Worm (Caenorhabditis elegans) whole organism, late embryonic: ENCODE data around the gene T19B10.12.
"Not testable (repeated sequence)": the region's sequence is repeated elsewhere in the genome, so short reads cannot be mapped to it uniquely, and the experiment has no call there.

Experiments used
- K09A11.1 ChIP-seq: sonication (generic microtip); optimal IDR thresholded peaks from 2 replicates; lab custom pipeline; 2017; ENCODE audit warnings: antibody characterized with exemption, mild to moderate bottlenecking, missing genetic modification characterization, missing compliant biosample characterization; ENCODE audit not compliant: insufficient read depth
- T23F11.4 ChIP-seq: fragments of 200-800 bp; sonication (Bioruptor generic); optimal IDR thresholded peaks from 2 replicates; lab custom pipeline; 2018; ENCODE audit warnings: mild to moderate bottlenecking, missing genetic modification characterization, missing compliant biosample characterization
- ahr-1 ChIP-seq: sonication (generic microtip); optimal IDR thresholded peaks from 2 replicates; lab custom pipeline; 2016; ENCODE audit warnings: missing genetic modification characterization, missing compliant biosample characterization
- ama-1 ChIP-seq: fragments of 150-350 bp; optimal IDR thresholded peaks from 2 replicates; lab custom pipeline; 2014
- ceh-14 ChIP-seq: sonication (generic microtip); optimal IDR thresholded peaks from 2 replicates; lab custom pipeline; 2016; ENCODE audit warnings: missing genotype, missing genetic modification characterization, missing compliant biosample characterization
- ceh-18 ChIP-seq: sonication (generic microtip); optimal IDR thresholded peaks from 2 replicates; lab custom pipeline; 2016; ENCODE audit warnings: missing genetic modification characterization, missing compliant biosample characterization
- ceh-19 ChIP-seq: fragments of 200-800 bp; sonication (Bioruptor generic); optimal IDR thresholded peaks from 2 replicates; lab custom pipeline; 2018; ENCODE audit warnings: mild to moderate bottlenecking, missing genetic modification characterization, missing compliant biosample characterization
- ceh-22 ChIP-seq: sonication (generic microtip); optimal IDR thresholded peaks from 2 replicates; lab custom pipeline; 2017; ENCODE audit warnings: missing biosample characterization, missing genetic modification characterization
- ceh-24 ChIP-seq: sonication (generic microtip); optimal IDR thresholded peaks from 2 replicates; lab custom pipeline; 2016; ENCODE audit warnings: mild to moderate bottlenecking, missing genetic modification characterization, missing compliant biosample characterization
- ceh-31 ChIP-seq: sonication (generic microtip); optimal IDR thresholded peaks from 2 replicates; lab custom pipeline; 2016; ENCODE audit warnings: missing genetic modification characterization, missing compliant biosample characterization
- ceh-48 ChIP-seq: sonication (generic microtip); optimal IDR thresholded peaks from 2 replicates; lab custom pipeline; 2016; ENCODE audit warnings: missing genetic modification characterization, inconsistent platforms, missing compliant biosample characterization
- che-1 ChIP-seq: sonication (generic microtip); optimal IDR thresholded peaks from 2 replicates; lab custom pipeline; 2016; ENCODE audit warnings: mild to moderate bottlenecking, missing genetic modification characterization, missing compliant biosample characterization
- dmd-4 ChIP-seq: sonication (generic microtip); optimal IDR thresholded peaks from 2 replicates; lab custom pipeline; 2016; ENCODE audit warnings: borderline replicate concordance, missing genetic modification characterization, missing compliant biosample characterization
- elt-4 ChIP-seq: sonication (generic microtip); optimal IDR thresholded peaks from 2 replicates; lab custom pipeline; 2016; ENCODE audit warnings: missing genetic modification characterization, missing compliant biosample characterization
- eyg-1 ChIP-seq: sonication (generic microtip); optimal IDR thresholded peaks from 2 replicates; lab custom pipeline; 2016; ENCODE audit warnings: missing genotype, missing genetic modification characterization, missing compliant biosample characterization
- fkh-6 ChIP-seq: sonication (generic microtip); optimal IDR thresholded peaks from 2 replicates; lab custom pipeline; 2016; ENCODE audit warnings: missing genetic modification characterization, missing compliant biosample characterization
- hlh-15 ChIP-seq: sonication (generic microtip); optimal IDR thresholded peaks from 2 replicates; lab custom pipeline; 2016; ENCODE audit warnings: missing genetic modification characterization, missing compliant biosample characterization
- hlh-8 ChIP-seq: sonication (generic microtip); optimal IDR thresholded peaks from 2 replicates; lab custom pipeline; 2016; ENCODE audit warnings: missing genotype, missing genetic modification characterization, missing compliant biosample characterization
- mec-3 ChIP-seq: sonication (generic microtip); optimal IDR thresholded peaks from 2 replicates; lab custom pipeline; 2016; ENCODE audit warnings: borderline replicate concordance, missing genetic modification characterization, missing compliant biosample characterization
- nfya-1 ChIP-seq: sonication (generic microtip); optimal IDR thresholded peaks from 2 replicates; lab custom pipeline; 2017; ENCODE audit warnings: missing genetic modification characterization, mild to moderate bottlenecking, missing compliant biosample characterization, antibody characterized with exemption, moderate library complexity
- nhr-11 ChIP-seq: fragments of 150-350 bp; optimal IDR thresholded peaks from 2 replicates; lab custom pipeline; 2014; ENCODE audit warnings: missing biosample characterization, missing genetic modification characterization
- npax-4 ChIP-seq: sonication (generic microtip); optimal IDR thresholded peaks from 2 replicates; lab custom pipeline; 2016; ENCODE audit warnings: missing genetic modification characterization, missing compliant biosample characterization
- pag-3 ChIP-seq: sonication (generic microtip); optimal IDR thresholded peaks from 2 replicates; lab custom pipeline; 2016; ENCODE audit warnings: missing compliant biosample characterization, missing genetic modification characterization, borderline replicate concordance
- pat-9 ChIP-seq: fragments of 200-800 bp; sonication (Bioruptor generic); optimal IDR thresholded peaks from 2 replicates; lab custom pipeline; 2018; ENCODE audit warnings: mild to moderate bottlenecking, missing genetic modification characterization, moderate library complexity, missing compliant biosample characterization
- ref-2 ChIP-seq: sonication (generic microtip); optimal IDR thresholded peaks from 2 replicates; lab custom pipeline; 2016; ENCODE audit warnings: missing genetic modification characterization, missing compliant biosample characterization
- rnt-1 ChIP-seq: sonication (generic microtip); optimal IDR thresholded peaks from 2 replicates; lab custom pipeline; 2016; ENCODE audit warnings: missing genetic modification characterization, missing compliant biosample characterization
- sdc-2 ChIP-seq: sonication (generic microtip); optimal IDR thresholded peaks from 2 replicates; lab custom pipeline; 2016; ENCODE audit warnings: missing genotype, missing genetic modification characterization, missing compliant biosample characterization
- sox-4 ChIP-seq: sonication (generic microtip); optimal IDR thresholded peaks from 2 replicates; lab custom pipeline; 2017; ENCODE audit warnings: mild to moderate bottlenecking, missing genetic modification characterization, inconsistent platforms, missing compliant biosample characterization
- syd-9 ChIP-seq: sonication (generic microtip); optimal IDR thresholded peaks from 2 replicates; lab custom pipeline; 2016; ENCODE audit warnings: mild to moderate bottlenecking, missing genetic modification characterization, moderate library complexity, missing compliant biosample characterization
- tbx-2 ChIP-seq: sonication (generic microtip); optimal IDR thresholded peaks from 2 replicates; lab custom pipeline; 2016; ENCODE audit warnings: missing genetic modification characterization, missing compliant biosample characterization
- unc-3 ChIP-seq, 2 experiments: fragments of 200-800 bp in 1 of 2; sonication (Bioruptor generic) in 1 of 2; sonication (generic microtip) in 1 of 2; conservative IDR thresholded peaks in 1 of 2; optimal IDR thresholded peaks in 1 of 2; 2 replicates each; pipeline versions ENCODE4 v1.3.6 to Lab custom; 2016 to 2022; ENCODE audit warnings: missing compliant biosample characterization in 2 of 2, missing genetic modification characterization in 2 of 2, missing genetic modification reagents in 1 of 2
- unc-42 ChIP-seq: sonication (generic microtip); optimal IDR thresholded peaks from 2 replicates; lab custom pipeline; 2016; ENCODE audit warnings: missing genotype, missing genetic modification characterization, missing compliant biosample characterization
- unc-55 ChIP-seq: sonication (generic microtip); optimal IDR thresholded peaks from 2 replicates; lab custom pipeline; 2017; ENCODE audit warnings: missing biosample characterization, missing genetic modification reagents, missing genetic modification characterization
- unc-86 ChIP-seq: sonication (generic microtip); optimal IDR thresholded peaks from 2 replicates; lab custom pipeline; 2016; ENCODE audit warnings: missing genetic modification characterization, missing compliant biosample characterization
- zip-5 ChIP-seq: sonication (generic microtip); optimal IDR thresholded peaks from 2 replicates; lab custom pipeline; 2016; ENCODE audit warnings: missing genetic modification characterization, missing compliant biosample characterization
- ztf-16 ChIP-seq: sonication (generic microtip); optimal IDR thresholded peaks from 2 replicates; lab custom pipeline; 2017; ENCODE audit warnings: missing genetic modification characterization, missing compliant biosample characterization

The T19B10.12 gene

DNA sequence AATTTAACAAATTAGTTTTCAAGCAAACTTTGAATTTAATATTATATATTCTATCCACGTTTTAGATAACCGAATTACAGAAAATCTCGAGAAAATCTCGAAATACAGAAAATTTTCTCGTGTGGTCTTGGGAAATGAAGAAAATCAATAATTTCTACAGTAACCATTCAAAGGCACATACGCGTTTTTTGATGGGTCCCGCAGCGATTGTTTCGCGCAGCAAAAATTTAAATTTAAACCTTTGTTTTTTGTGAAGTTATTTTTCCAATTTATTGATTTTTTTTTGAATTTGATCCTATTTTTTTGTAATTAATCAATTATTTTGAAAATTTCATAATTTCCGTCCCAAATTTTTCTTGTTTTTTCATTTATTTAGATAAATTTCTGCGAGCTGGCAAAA is 28.7 kb downstream of the T19B10.12 start:
- TF ChIP-seq ceh-48 (tag; lab: Kevin White, UChicago) (peak; percentile 13), ahr-1 (tag; lab: Kevin White, UChicago) (no peak)

- TF ChIP-seq unc-3 (GFP tag; conservative IDR thresholded peaks at IDR 0.05; lab: Robert Waterston, UW) (no peak), unc-3 (tag; optimal IDR thresholded peaks at IDR 0.05; lab: Kevin White, UChicago) (no peak), nfya-1 (tag; lab: Kevin White, UChicago) (peak; percentile 28), unc-42 (tag; lab: Kevin White, UChicago) (peak; percentile 37), unc-55 (GFP tag; lab: Kevin White, UChicago) (peak; percentile 67), K09A11.1 (tag; lab: Kevin White, UChicago) (no peak)
- TF ChIP-seq, all 69 proteins: peak for 3
Observed at ce11 chrV:11281414-11282209, 30.8 kb downstream of the T19B10.12 start.

DNA sequence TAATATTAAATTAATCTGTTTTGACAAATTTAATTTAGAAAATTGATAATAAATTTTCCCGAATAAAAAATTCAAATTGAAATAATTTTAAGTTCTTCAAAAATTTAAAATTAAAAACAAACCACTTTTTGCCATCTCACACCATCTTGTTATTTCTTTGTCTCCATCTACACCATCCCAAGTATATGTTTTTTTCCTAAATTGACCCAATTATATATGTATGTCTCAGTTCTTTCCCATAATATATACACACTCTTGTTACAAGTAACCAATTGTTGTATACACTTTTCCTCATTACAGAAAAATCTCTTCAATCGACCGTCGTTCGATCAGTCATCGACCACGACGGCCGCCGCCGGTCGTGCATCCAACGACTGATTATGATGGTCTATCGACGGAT is 31.4 kb downstream of the T19B10.12 start, which contains the start of gene gly-20:
TSS of gene gly-20 (plus strand) at position 301 of the 400 bp plus-strand sequence.
- TF ChIP-seq hlh-15, result no peak
- no peak for TF ChIP-seq che-1 (tag; lab: Kevin White, UChicago)
- no peak for TF ChIP-seq ama-1 (lab: Kevin White, UChicago)
- TF ChIP-seq ceh-22 (tag; lab: Kevin White, UChicago), result no peak
- TF ChIP-seq ref-2, result no peak
- no peak for TF ChIP-seq ceh-19 (GFP tag; lab: Kevin White, UChicago)
- TF ChIP-seq zip-5 (tag; lab: Kevin White, UChicago), result no peak
- TF ChIP-seq nfya-1 (tag; lab: Kevin White, UChicago), result no peak
- no peak for TF ChIP-seq syd-9 (tag; lab: Kevin White, UChicago)

ce11 chrV:11286114-11286513 is 35.3 kb downstream of the T19B10.12 start, which contains the start of gene C03E10.3:
Gene C03E10.3 (plus strand): TSS chrV:11286414.
- TF ChIP-seq ceh-18 (tag; lab: Kevin White, UChicago); unc-42 (tag; lab: Kevin White, UChicago); nhr-11: not testable (repeated sequence)

DNA sequence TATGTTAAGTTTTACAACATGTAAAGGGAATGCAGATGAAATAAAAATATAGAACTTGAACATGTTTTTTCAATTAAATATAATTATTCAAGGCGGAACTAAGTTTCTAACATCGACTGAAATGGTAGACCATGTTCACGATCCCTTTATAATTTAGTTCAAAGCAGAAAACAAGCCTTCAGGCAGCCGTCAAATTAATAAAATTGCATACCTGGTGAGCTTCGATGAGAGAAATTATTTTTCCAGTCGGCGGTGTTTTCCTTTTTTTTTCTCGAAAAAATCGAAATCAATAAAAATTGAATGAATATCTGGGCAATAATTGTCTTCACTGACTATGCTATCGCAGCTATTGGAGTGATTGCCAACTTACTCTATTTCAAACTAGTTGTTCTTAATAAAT is 40.1 kb downstream of the T19B10.12 start, which contains the start of gene C03E10.1:
TSS of gene C03E10.1 (plus strand) at position 301 of the 400 bp plus-strand sequence.
- TF ChIP-seq ceh-14 (tag; lab: Kevin White, UChicago), result no peak

DNA sequence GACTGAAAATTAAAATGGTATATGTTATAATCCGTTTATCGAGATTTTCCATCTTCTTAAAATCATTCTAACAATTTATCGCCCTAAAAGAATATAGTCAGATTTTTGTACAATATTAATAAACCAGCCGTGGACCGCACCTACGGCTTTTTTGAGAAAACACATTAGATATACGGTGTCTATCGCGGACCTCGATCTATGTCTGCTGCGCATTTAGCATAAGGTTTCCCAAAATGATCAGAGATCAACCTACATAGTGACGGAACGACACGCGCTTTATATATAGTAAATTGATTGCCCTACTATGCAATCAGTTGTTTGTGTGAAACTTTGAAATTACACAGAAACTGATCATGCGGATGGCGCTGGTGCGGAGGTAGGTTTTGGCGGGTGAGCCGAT is 41.8 kb downstream of the T19B10.12 start:
- TF ChIP-seq syd-9 (tag; lab: Kevin White, UChicago) (no peak), ahr-1 (tag; lab: Kevin White, UChicago) (no peak), mec-3 (tag; lab: Kevin White, UChicago) (no peak), tbx-2 (no peak), rnt-1 (tag; lab: Kevin White, UChicago) (no peak), ztf-16 (tag; lab: Kevin White, UChicago) (no peak), unc-42 (tag; lab: Kevin White, UChicago) (no peak), ceh-24 (tag; lab: Kevin White, UChicago) (no peak), ceh-31 (tag; lab: Kevin White, UChicago) (no peak), ama-1 (lab: Kevin White, UChicago) (no peak), ceh-18 (tag; lab: Kevin White, UChicago) (no peak)

DNA sequence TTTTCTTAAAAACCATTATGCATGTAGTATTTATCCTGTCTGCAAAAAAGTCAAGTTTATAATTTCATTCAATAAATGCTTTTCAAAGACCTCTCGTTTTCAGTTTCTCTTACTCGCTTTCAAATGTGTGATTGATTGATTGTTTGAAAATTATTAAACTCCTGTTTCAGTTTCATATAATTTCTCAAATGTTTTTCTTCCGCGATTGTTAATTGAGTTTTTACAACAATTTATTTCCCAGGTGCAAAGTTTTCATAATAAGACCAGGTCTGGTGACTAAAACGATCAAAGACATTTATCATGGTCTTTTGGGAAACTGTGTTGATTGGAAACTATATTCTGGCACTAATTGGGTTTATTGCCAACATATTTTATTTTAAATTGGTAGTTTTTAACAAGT is 43.6 kb downstream of the T19B10.12 start, which contains the start of gene T03F7.6:
TSS of gene T03F7.6 (plus strand) at position 301 of the 400 bp plus-strand sequence.
- no peak for TF ChIP-seq pat-9 (tag; lab: Kevin White, UChicago)
- no peak for TF ChIP-seq pag-3
- TF ChIP-seq ahr-1 (tag; lab: Kevin White, UChicago), result no peak
- TF ChIP-seq eyg-1 (tag; lab: Kevin White, UChicago), result no peak
- TF ChIP-seq T23F11.4 (GFP tag; lab: Kevin White, UChicago), result no peak
- no peak for TF ChIP-seq ceh-48 (tag; lab: Kevin White, UChicago)
- no peak for TF ChIP-seq nfya-1 (tag; lab: Kevin White, UChicago)
- no peak for TF ChIP-seq unc-86
- TF ChIP-seq sdc-2, result no peak
- TF ChIP-seq sox-4 (tag; lab: Kevin White, UChicago), result no peak
- no peak for TF ChIP-seq rnt-1 (tag; lab: Kevin White, UChicago)
- TF ChIP-seq dmd-4 (tag; lab: Kevin White, UChicago), result no peak
- no peak for TF ChIP-seq nhr-11
- TF ChIP-seq syd-9 (tag; lab: Kevin White, UChicago), result no peak
- no peak for TF ChIP-seq elt-4
- no peak for TF ChIP-seq fkh-6
- no peak for TF ChIP-seq hlh-8
- no peak for TF ChIP-seq npax-4 (tag; lab: Kevin White, UChicago)
